Fruit fly (Drosophila melanogaster) whole organism, adult: ENCODE results near the gene CG44006.

ENCODE experiments used
- cic ChIP-seq: fragments of 200-800 bp; sonication (Bioruptor generic); optimal IDR thresholded peaks from 2 replicates; lab custom pipeline; 2017; ENCODE audit warnings: missing biosample characterization, mild to moderate bottlenecking, missing genetic modification characterization, moderate library complexity
- ovo ChIP-seq: fragments of 200-800 bp; sonication (Bioruptor generic); optimal IDR thresholded peaks from 2 replicates; lab custom pipeline; 2016; ENCODE audit warnings: missing biosample characterization, missing genetic modification characterization

dm6 chr3L:18044333-18045043 is 25.5 kb downstream of the CG44006 start:
- TF ChIP-seq cic (GFP tag; lab: Kevin White, UChicago) (peak; percentile 82), ovo (GFP tag; lab: Kevin White, UChicago) (peak; percentile 98)
